Fruit fly (Drosophila melanogaster) whole organism, wandering third instar larva: ENCODE results near the gene CG8301.

Experiments
- Dfd ChIP-seq: fragments of >200 bp; optimal IDR thresholded peaks from 2 replicates; lab custom pipeline; 2017; ENCODE audit warnings: missing biosample characterization, missing genetic modification characterization
- OdsH ChIP-seq: fragments of 200-800 bp; sonication (Bioruptor generic); optimal IDR thresholded peaks from 2 replicates; lab custom pipeline; 2016; ENCODE audit warnings: missing biosample characterization, mild to moderate bottlenecking, missing genetic modification characterization
- brk ChIP-seq: fragments of 200-800 bp; sonication (Bioruptor generic); optimal IDR thresholded peaks from 2 replicates; lab custom pipeline; 2016; ENCODE audit warnings: missing biosample characterization, mild to moderate bottlenecking, missing genetic modification characterization
- fru ChIP-seq: fragments of 200-800 bp; sonication (Bioruptor generic); optimal IDR thresholded peaks from 3 replicates; lab custom pipeline; 2016; ENCODE audit warnings: missing biosample characterization, mild to moderate bottlenecking, missing genetic modification characterization
- psq ChIP-seq: fragments of 200-800 bp; sonication (Bioruptor generic); optimal IDR thresholded peaks from 3 replicates; lab custom pipeline; 2017; ENCODE audit warnings: missing biosample characterization, mild to moderate bottlenecking, missing genetic modification characterization, moderate library complexity

- no peak for TF ChIP-seq Dfd (GFP tag; lab: Kevin White, UChicago)
- TF ChIP-seq fru (GFP tag; lab: Kevin White, UChicago), result no peak
- no peak for TF ChIP-seq psq (GFP tag; lab: Kevin White, UChicago)
- TF ChIP-seq OdsH (GFP tag; lab: Kevin White, UChicago), result no peak
- no peak for TF ChIP-seq brk (GFP tag; lab: Kevin White, UChicago)
These were observed 26.1 kb downstream of the CG8301 start for dm6 chr3R:9606913-9607804.
